Worm (Caenorhabditis elegans): ENCODE results near the gene best-5.
A peak's percentile ranks its signal among the peaks of the same experiment; 100 is the strongest.

Gene best-5

ce11 chrIII:9703747-9704605 lies 13.9 kb upstream of the best-5 start (continued):
- TF ChIP-seq Y116A8C.19 (tag; optimal IDR thresholded peaks at IDR 0.05; ENCODE audit: borderline replicate concordance) (no peak), lin-39 (tag; optimal IDR thresholded peaks at IDR 0.05) (no peak), mab-9 (GFP tag; IDR thresholded peaks at IDR 0.05) (peak; percentile 31; the same call in 1 of the 2 replicates), mep-1 (tag; optimal IDR thresholded peaks at IDR 0.05) (peak; percentile 55), fkh-8 (tag; optimal IDR thresholded peaks at IDR 0.05) (peak; percentile 82), nhr-237 (tag; optimal IDR thresholded peaks at IDR 0.05) (no peak), dsc-1 (tag; optimal IDR thresholded peaks at IDR 0.05) (peak; percentile 76), sup-37 (GFP tag; optimal IDR thresholded peaks at IDR 0.05) (no peak), unc-86 (tag; optimal IDR thresholded peaks at IDR 0.05) (peak; percentile 59), vab-15 (tag; optimal IDR thresholded peaks at IDR 0.05) (no peak), rnt-1 (tag; optimal IDR thresholded peaks at IDR 0.05) (peak; percentile 33), dpl-1 (GFP tag; optimal IDR thresholded peaks at IDR 0.05) (peak in 1 of 3 experiments; percentile 6), tbx-2 (tag; optimal IDR thresholded peaks at IDR 0.05) (peak; percentile 62), alr-1 (tag; optimal IDR thresholded peaks at IDR 0.05; ENCODE audit: borderline replicate concordance) (no peak), nhr-77 (tag; optimal IDR thresholded peaks at IDR 0.05) (no peak), pax-3 (tag; optimal IDR thresholded peaks at IDR 0.05) (no peak), lin-15B (tag; optimal IDR thresholded peaks at IDR 0.05) (no peak), ama-1 (optimal IDR thresholded peaks at IDR 0.05) (no peak), fos-1 (tag; optimal IDR thresholded peaks at IDR 0.05) (no peak), nhr-85 (tag) (peak; percentile 47), unc-30 (tag; optimal IDR thresholded peaks at IDR 0.05) (no peak), hlh-17 (GFP tag; optimal IDR thresholded peaks at IDR 0.05; ENCODE audit: borderline replicate concordance) (no peak), elt-2 (tag; optimal IDR thresholded peaks at IDR 0.05) (no peak), nhr-90 (tag; optimal IDR thresholded peaks at IDR 0.05; ENCODE audit: poor library complexity) (no peak), ztf-11 (tag; optimal IDR thresholded peaks at IDR 0.05) (peak in 1 of 2 experiments; percentile 40), ceh-82 (tag; optimal IDR thresholded peaks at IDR 0.05) (peak in 2 of 3 experiments; percentile 2 to 31), egl-27 (tag; optimal IDR thresholded peaks at IDR 0.05) (no peak), fkh-10 (GFP tag; optimal IDR thresholded peaks at IDR 0.05) (peak; percentile 38), nhr-19 (GFP tag; conservative IDR thresholded peaks at IDR 0.05) (0 out of 2 replicates have a peak, but pooled peaks have one; percentile 8), aly-2 (tag; optimal IDR thresholded peaks at IDR 0.05) (no peak), lin-14 (GFP tag; optimal IDR thresholded peaks at IDR 0.05) (peak; percentile 89), nhr-76 (tag; optimal IDR thresholded peaks at IDR 0.05) (no peak), zag-1 (tag; optimal IDR thresholded peaks at IDR 0.05) (no peak), mef-2 (tag; optimal IDR thresholded peaks at IDR 0.05) (no peak), blmp-1 (tag; optimal IDR thresholded peaks at IDR 0.05) (peak; percentile 90), nhr-71 (tag; optimal IDR thresholded peaks at IDR 0.05) (peak; percentile 51), nhr-12 (tag; optimal IDR thresholded peaks at IDR 0.05) (no peak), lin-13 (GFP tag; optimal IDR thresholded peaks at IDR 0.05) (peak; percentile 40), elt-3 (tag; optimal IDR thresholded peaks at IDR 0.05) (no peak), C04F5.9 (tag; optimal IDR thresholded peaks at IDR 0.05) (no peak), jun-1 (tag; optimal IDR thresholded peaks at IDR 0.05) (no peak), unc-130 (tag; optimal IDR thresholded peaks at IDR 0.05) (no peak), unc-62 (GFP tag; optimal IDR thresholded peaks at IDR 0.05) (no peak), fkh-4 (tag; optimal IDR thresholded peaks at IDR 0.05; ENCODE audit: borderline replicate concordance) (no peak), nhr-11 (tag; optimal IDR thresholded peaks at IDR 0.05) (no peak), sptf-1 (tag; optimal IDR thresholded peaks at IDR 0.05) (no peak), ceh-63 (GFP tag; optimal IDR thresholded peaks at IDR 0.05) (no peak), lsy-2 (tag; optimal IDR thresholded peaks at IDR 0.05) (peak in 1 of 2 experiments; percentile 67), egl-13 (tag; optimal IDR thresholded peaks at IDR 0.05) (peak; percentile 30), mdl-1 (tag; optimal IDR thresholded peaks at IDR 0.05) (no peak), snpc-4 (tag; optimal IDR thresholded peaks at IDR 0.05) (no peak)

Measured in whole organism, L1 larva.